Fruit fly (Drosophila melanogaster) whole organism, pupa: ENCODE data around the gene alpha-Est5.
A peak's percentile ranks its signal among the peaks of the same experiment; 100 is the strongest.

Source experiments
- CG10348 ChIP-seq: fragments of 200-800 bp; sonication (Bioruptor generic); IDR thresholded peaks from 2 replicates; pipeline ENCODE4 v1.3.6; 2022; ENCODE audit warnings: missing biosample characterization, missing genetic modification characterization
- CG12605 ChIP-seq: fragments of 200-800 bp; sonication (Bioruptor generic); IDR thresholded peaks from 2 replicates; pipeline ENCODE4 v1.3.6; 2022; ENCODE audit warnings: missing biosample characterization, missing genetic modification characterization
- CG13204 ChIP-seq: fragments of 200-800 bp; sonication (Bioruptor generic); optimal IDR thresholded peaks from 2 replicates; lab custom pipeline; 2018; ENCODE audit warnings: missing biosample characterization, mild to moderate bottlenecking, missing genetic modification characterization, moderate library complexity
- CG14655 ChIP-seq: fragments of 200-800 bp; sonication (Bioruptor generic); optimal IDR thresholded peaks from 3 replicates; lab custom pipeline; 2017; ENCODE audit warnings: mild to moderate bottlenecking, missing biosample characterization, missing genetic modification reagents, missing genetic modification characterization
- CG15710 ChIP-seq: fragments of 200-800 bp; sonication (Bioruptor generic); optimal IDR thresholded peaks from 2 replicates; lab custom pipeline; 2018; ENCODE audit warnings: missing biosample characterization, mild to moderate bottlenecking, missing genetic modification characterization, moderate library complexity
- CG17806 ChIP-seq: fragments of 200-800 bp; sonication (Bioruptor generic); optimal IDR thresholded peaks from 2 replicates; lab custom pipeline; 2018; ENCODE audit warnings: missing biosample characterization, mild to moderate bottlenecking, missing genetic modification characterization, moderate library complexity
- CG32121 ChIP-seq: fragments of 200-800 bp; sonication (Bioruptor generic); IDR thresholded peaks from 2 replicates; pipeline ENCODE4 v1.3.6; 2022; ENCODE audit warnings: missing biosample characterization, missing genetic modification characterization
- CG34367 ChIP-seq: fragments of 200-800 bp; sonication (Bioruptor generic); optimal IDR thresholded peaks from 2 replicates; lab custom pipeline; 2018; ENCODE audit warnings: missing biosample characterization, mild to moderate bottlenecking, missing genetic modification characterization
- CG4496 ChIP-seq: fragments of 200-800 bp; sonication (Bioruptor generic); IDR thresholded peaks from 3 replicates; pipeline ENCODE4 v1.3.6; 2022; ENCODE audit warnings: missing biosample characterization, missing genetic modification characterization
- CG8159 ChIP-seq: fragments of 200-800 bp; sonication (Bioruptor generic); optimal IDR thresholded peaks from 3 replicates; lab custom pipeline; 2018; ENCODE audit warnings: missing biosample characterization, mild to moderate bottlenecking, missing genetic modification characterization, moderate library complexity
- CG8301 ChIP-seq: fragments of 200-800 bp; sonication (Bioruptor generic); optimal IDR thresholded peaks from 2 replicates; lab custom pipeline; 2018; ENCODE audit warnings: missing biosample characterization, mild to moderate bottlenecking, missing genetic modification characterization
- CG9948 ChIP-seq: fragments of 200-800 bp; sonication (Bioruptor generic); optimal IDR thresholded peaks from 2 replicates; lab custom pipeline; 2018; ENCODE audit warnings: missing biosample characterization, mild to moderate bottlenecking, missing genetic modification characterization, moderate library complexity
- D1 ChIP-seq: fragments of 200-800 bp; sonication (Bioruptor generic); optimal IDR thresholded peaks from 2 replicates; lab custom pipeline; 2018; ENCODE audit warnings: missing biosample characterization, mild to moderate bottlenecking, missing genetic modification characterization, moderate library complexity
- EcR ChIP-seq: fragments of 200-800 bp; sonication (Bioruptor generic); optimal IDR thresholded peaks from 3 replicates; lab custom pipeline; 2019; ENCODE audit warnings: missing biosample characterization, missing genetic modification characterization, mild to moderate bottlenecking, moderate library complexity, missing genetic modification reagents
- Ets98B ChIP-seq: fragments of 200-800 bp; sonication (Bioruptor generic); IDR thresholded peaks from 2 replicates; pipeline ENCODE4 v1.3.6; 2022; ENCODE audit warnings: missing biosample characterization, missing genetic modification characterization
- Pif1B ChIP-seq: fragments of 200-800 bp; sonication (Bioruptor generic); optimal IDR thresholded peaks from 3 replicates; lab custom pipeline; 2016; ENCODE audit warnings: missing biosample characterization, missing genetic modification characterization
- Snoo ChIP-seq: fragments of 200-800 bp; sonication (Bioruptor generic); optimal IDR thresholded peaks from 3 replicates; lab custom pipeline; 2017; ENCODE audit warnings: missing biosample characterization, mild to moderate bottlenecking, missing genetic modification characterization, inconsistent platforms
- fd96Ca ChIP-seq: fragments of 200-800 bp; sonication (Bioruptor generic); IDR thresholded peaks from 3 replicates; pipeline ENCODE4 v1.3.6; 2022; ENCODE audit warnings: missing biosample characterization, missing genetic modification characterization
- gl ChIP-seq: fragments of 200-800 bp; sonication (Bioruptor generic); optimal IDR thresholded peaks from 2 replicates; lab custom pipeline; 2018; ENCODE audit warnings: missing biosample characterization, mild to moderate bottlenecking, missing genetic modification characterization
- rn ChIP-seq: fragments of 200-800 bp; sonication (Bioruptor generic); IDR thresholded peaks from 2 replicates; pipeline ENCODE4 v1.3.6; 2022; ENCODE audit warnings: missing biosample characterization, missing genetic modification characterization

Gene alpha-Est5

DNA sequence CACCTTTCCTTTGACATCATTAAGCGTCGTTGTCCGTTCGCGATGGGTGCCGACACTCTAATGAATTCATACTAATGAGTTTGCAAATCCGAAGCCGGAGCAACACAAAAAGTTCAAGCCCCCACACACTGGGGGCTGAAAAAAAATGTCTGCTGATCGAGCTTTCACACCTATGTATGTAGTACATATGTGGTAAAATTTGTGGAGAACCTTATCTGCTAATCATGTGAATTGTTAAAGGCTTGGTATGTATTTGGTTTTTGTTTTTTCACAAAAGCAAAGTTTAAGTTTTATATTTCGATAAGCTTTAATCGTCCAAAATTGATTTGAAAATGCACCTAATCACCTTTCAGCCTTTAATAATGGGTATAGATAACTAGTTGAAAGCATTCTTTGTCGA, at the start of gene alpha-Est5:
Gene alpha-Est5, minus strand, starts transcription at position 110 of the 400 bp plus-strand sequence.
- no peak for TF ChIP-seq CG9948 (tag; lab: Kevin White, UChicago)
- no peak for TF ChIP-seq CG17806 (tag; lab: Kevin White, UChicago)
- no peak for TF ChIP-seq Snoo (tag; lab: Kevin White, UChicago)
- TF ChIP-seq D1 (tag; lab: Kevin White, UChicago), result no peak
- no peak for TF ChIP-seq fd96Ca (GFP tag; lab: Robert Waterston, UW)
- TF ChIP-seq Pif1B (GFP tag; lab: Kevin White, UChicago), result no peak
- no peak for TF ChIP-seq Ets98B (GFP tag; lab: Robert Waterston, UW)
- no peak for TF ChIP-seq CG8301 (tag; lab: Kevin White, UChicago)
- no peak for TF ChIP-seq EcR (GFP tag; lab: Kevin White, UChicago)
- TF ChIP-seq CG13204 (GFP tag; lab: Kevin White, UChicago), result no peak
- no peak for TF ChIP-seq CG4496
- TF ChIP-seq CG34367 (tag; lab: Kevin White, UChicago), result no peak
- no peak for TF ChIP-seq rn (GFP tag; lab: Robert Waterston, UW)
- no peak for TF ChIP-seq CG15710 (tag; lab: Kevin White, UChicago)
- TF ChIP-seq gl, result no peak

DNA sequence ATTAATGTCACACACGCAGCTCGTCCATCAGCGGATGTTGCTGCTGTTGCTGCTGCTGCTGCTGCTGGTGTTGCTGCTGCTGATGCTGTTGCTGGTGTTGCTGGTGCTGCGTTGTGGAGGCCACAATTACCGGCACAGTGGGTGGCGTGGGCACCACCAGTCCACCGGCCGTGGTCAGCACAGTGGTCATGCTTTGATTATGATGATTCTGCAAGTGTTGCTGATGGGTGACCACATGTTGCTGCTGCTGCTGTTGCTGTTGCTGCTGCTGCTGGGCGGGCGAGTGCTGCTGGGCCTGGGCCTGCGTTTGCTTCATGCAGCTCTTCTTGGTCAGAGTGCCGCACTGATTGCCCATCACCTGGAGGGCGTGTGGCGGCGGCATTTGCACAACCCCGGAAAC, 36.0 kb upstream of the alpha-Est5 start:
- TF ChIP-seq rn (GFP tag; lab: Robert Waterston, UW), result no peak
- no peak for TF ChIP-seq CG14655
- TF ChIP-seq Pif1B (GFP tag; lab: Kevin White, UChicago), result no peak
- no peak for TF ChIP-seq CG12605 (GFP tag; lab: Robert Waterston, UW)
- no peak for TF ChIP-seq CG8301 (tag; lab: Kevin White, UChicago)
- no peak for TF ChIP-seq CG17806 (tag; lab: Kevin White, UChicago)
- TF ChIP-seq Ets98B (GFP tag; lab: Robert Waterston, UW), result no peak
- no peak for TF ChIP-seq fd96Ca (GFP tag; lab: Robert Waterston, UW)

DNA sequence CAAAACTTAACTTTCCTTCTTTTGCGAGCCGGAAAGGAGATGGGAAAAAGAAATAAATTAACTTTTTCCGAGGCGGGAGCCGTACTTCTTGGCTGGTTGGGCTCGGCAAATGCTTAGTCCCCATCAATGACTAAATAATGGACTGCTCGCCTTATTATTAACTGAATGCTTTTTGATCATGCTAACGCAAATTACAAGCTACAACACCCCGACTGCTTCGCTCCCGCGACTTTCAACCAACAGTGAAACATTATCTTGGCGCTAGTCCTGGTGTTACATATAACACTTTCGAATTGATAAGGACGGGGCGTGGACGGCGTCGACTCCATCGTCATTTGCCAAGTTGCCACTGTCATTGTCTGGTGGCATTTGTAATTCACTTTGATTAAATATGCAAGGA, 15.5 kb upstream of the alpha-Est5 start, which contains the start of gene CG45545:
Gene CG45545, plus strand, starts transcription at position 301 of the 400 bp plus-strand sequence.
- no peak for TF ChIP-seq gl
- TF ChIP-seq CG9948 (tag; lab: Kevin White, UChicago), result no peak
- TF ChIP-seq CG17806 (tag; lab: Kevin White, UChicago), result no peak
- TF ChIP-seq CG4496, result no peak
- TF ChIP-seq CG10348 (GFP tag; lab: Robert Waterston, UW), result no peak
- TF ChIP-seq Pif1B (GFP tag; lab: Kevin White, UChicago), result no peak
- no peak for TF ChIP-seq EcR (GFP tag; lab: Kevin White, UChicago)
- TF ChIP-seq D1 (tag; lab: Kevin White, UChicago), result no peak
- TF ChIP-seq CG8301 (tag; lab: Kevin White, UChicago), result no peak
- TF ChIP-seq CG14655, result no peak
- no peak for TF ChIP-seq CG13204 (GFP tag; lab: Kevin White, UChicago)
- TF ChIP-seq rn (GFP tag; lab: Robert Waterston, UW), result no peak
- TF ChIP-seq CG8159 (tag; lab: Kevin White, UChicago), result no peak
- no peak for TF ChIP-seq CG15710 (tag; lab: Kevin White, UChicago)
- no peak for TF ChIP-seq CG34367 (tag; lab: Kevin White, UChicago)
- no peak for TF ChIP-seq Snoo (tag; lab: Kevin White, UChicago)
- no peak for TF ChIP-seq CG32121 (GFP tag; lab: Robert Waterston, UW)

DNA sequence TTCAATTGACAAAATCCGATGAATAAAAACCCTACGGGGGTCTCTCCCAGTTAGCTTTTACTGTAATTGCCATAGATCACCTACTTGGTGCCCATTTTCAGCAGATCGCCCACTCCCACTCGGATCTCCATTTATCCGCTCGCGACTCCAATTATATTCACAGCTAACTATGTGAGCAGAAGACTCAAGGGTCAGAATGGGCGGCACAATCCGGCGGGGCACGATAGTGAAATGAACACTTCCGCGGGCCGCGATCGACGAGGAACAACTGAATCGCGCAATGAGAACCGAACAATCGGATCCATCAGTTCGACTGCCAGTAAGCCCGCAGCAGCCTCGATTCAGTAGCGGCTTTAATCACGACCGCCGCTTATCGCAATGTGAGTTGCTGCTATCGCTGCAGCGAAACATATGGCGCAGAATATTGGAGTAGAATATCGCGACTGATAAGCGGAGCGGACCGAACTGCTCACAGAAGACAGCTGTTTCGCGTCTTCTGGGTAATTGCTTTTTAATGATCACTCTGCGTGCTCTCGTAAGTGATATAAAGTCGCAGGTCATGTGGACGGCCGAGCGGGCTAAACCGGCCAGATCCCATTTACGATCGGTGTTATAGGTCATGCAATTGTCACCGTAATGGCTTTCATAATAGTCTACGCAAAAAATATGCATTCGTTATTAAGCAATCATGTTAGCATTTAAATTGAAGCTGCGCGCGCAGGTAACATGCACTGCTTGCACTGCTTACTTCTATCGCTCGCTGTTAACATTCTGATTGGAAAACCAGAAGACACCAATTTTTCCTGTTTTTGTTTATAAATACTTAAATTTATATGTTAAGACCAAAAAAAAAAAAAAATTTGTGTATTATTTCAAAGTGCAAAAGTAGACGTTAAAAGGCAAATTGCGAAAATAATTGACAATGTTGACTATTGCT, 12.9 kb upstream of the alpha-Est5 start, which contains the start of gene alpha-Est1:
Gene alpha-Est1, minus strand, starts transcription at position 317 of the 937 bp plus-strand sequence.
- TF ChIP-seq gl (no peak), rn (GFP tag; lab: Robert Waterston, UW) (no peak), CG9948 (tag; lab: Kevin White, UChicago) (no peak), EcR (GFP tag; lab: Kevin White, UChicago) (no peak), CG8301 (tag; lab: Kevin White, UChicago) (no peak), CG34367 (tag; lab: Kevin White, UChicago) (no peak), CG8159 (tag; lab: Kevin White, UChicago) (no peak), CG10348 (GFP tag; lab: Robert Waterston, UW) (no peak), CG4496 (no peak; the same call in 2 of the 3 replicates), CG14655 (peak; percentile 13), fd96Ca (GFP tag; lab: Robert Waterston, UW) (peak; percentile 43; the same call in 1 of the 3 replicates), CG15710 (tag; lab: Kevin White, UChicago) (no peak), Ets98B (GFP tag; lab: Robert Waterston, UW) (peak; percentile 24; the same call in 1 of the 2 replicates), Snoo (tag; lab: Kevin White, UChicago) (no peak)

DNA sequence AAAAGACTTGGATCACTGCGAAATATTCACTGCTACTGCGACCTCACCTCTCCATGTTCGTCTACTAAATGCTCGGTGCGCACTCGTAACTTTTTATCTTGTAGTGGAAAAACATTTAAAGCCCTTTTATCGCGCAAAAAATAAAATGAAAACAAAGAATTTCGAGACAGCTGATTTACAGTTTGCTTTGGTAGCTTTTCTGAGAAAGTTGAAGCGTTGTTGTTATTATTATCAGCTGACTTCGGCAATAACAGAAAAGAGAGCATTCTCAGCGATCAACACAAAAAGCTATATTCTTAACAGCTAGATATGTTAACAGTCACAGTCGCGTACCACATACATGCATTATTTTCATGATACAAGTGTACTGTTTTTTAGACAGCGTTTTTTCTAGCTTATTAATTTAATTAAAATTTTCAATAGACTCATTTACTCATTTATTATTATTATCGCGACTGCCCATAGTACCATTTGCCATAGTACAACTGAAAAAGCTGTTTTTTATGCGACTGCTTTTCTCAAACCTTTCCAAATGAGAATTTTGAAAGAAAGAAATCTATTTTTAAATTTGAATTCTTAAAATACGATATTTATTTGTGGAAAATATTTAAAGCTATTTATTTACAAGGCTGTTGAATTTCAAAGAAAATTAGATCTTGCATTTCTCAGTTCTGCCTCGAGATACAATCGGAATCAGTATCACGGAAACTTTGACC, 5.1 kb upstream of the alpha-Est5 start, which contains the start of the genes alpha-Est3 and alpha-Est2:
Gene alpha-Est3, minus strand, starts transcription at position 487 of the 716 bp plus-strand sequence.
Gene alpha-Est2, plus strand, starts transcription at position 666 of the 716 bp plus-strand sequence.
- TF ChIP-seq CG12605 (GFP tag; lab: Robert Waterston, UW), result no peak
